Worm (Caenorhabditis elegans): Measurements from ENCODE around the gene parg-2.

- TF ChIP-seq unc-62 (GFP tag; optimal IDR thresholded peaks at IDR 0.05) (no peak), aptf-3 (GFP tag; IDR thresholded peaks at IDR 0.05) (no peak), F57C9.4 (tag; optimal IDR thresholded peaks at IDR 0.05) (no peak), pha-4 (tag; optimal IDR thresholded peaks at IDR 0.05) (no peak), Y79H2A.3 (GFP tag; conservative IDR thresholded peaks at IDR 0.05) (no peak), snpc-4 (GFP tag; optimal IDR thresholded peaks at IDR 0.05) (no peak), snpc-4 (tag; optimal IDR thresholded peaks at IDR 0.05) (no peak), ceh-79 (tag; optimal IDR thresholded peaks at IDR 0.05) (no peak)
These were observed 25.0 kb upstream of the parg-2 start, which contains the start of gene mrps-33 for ce11 chrIV:8739926-8740325.
